Worm (Caenorhabditis elegans): ENCODE data around the gene mcm-2.

- no peak for TF ChIP-seq ztf-4 (tag; optimal IDR thresholded peaks at IDR 0.05)
- TF ChIP-seq zag-1 (tag; optimal IDR thresholded peaks at IDR 0.05), result no peak
- no peak for TF ChIP-seq ama-1 (optimal IDR thresholded peaks at IDR 0.05)
- TF ChIP-seq skn-1 (tag; optimal IDR thresholded peaks at IDR 0.05), result no peak
- TF ChIP-seq lin-15B (tag; optimal IDR thresholded peaks at IDR 0.05), result no peak
Observed at ce11 chrII:11969033-11969432, 37.4 kb downstream of the mcm-2 start.
